Fruit fly (Drosophila melanogaster) whole organism, adult: ENCODE results near the gene Tpst.

Source experiments
- CG11617 ChIP-seq: fragments of 200-800 bp; sonication (Bioruptor generic); optimal IDR thresholded peaks from 2 replicates; lab custom pipeline; 2017; ENCODE audit warnings: mild to moderate bottlenecking, missing biosample characterization, missing genetic modification reagents, missing genetic modification characterization
- CG12768 ChIP-seq: fragments of 200-800 bp; sonication (Bioruptor generic); optimal IDR thresholded peaks from 2 replicates; lab custom pipeline; 2017; ENCODE audit warnings: missing biosample characterization, missing genetic modification characterization, mild to moderate bottlenecking, moderate library complexity, missing genetic modification reagents
- CG14711 ChIP-seq: fragments of 200-800 bp; sonication (Bioruptor generic); optimal IDR thresholded peaks from 2 replicates; lab custom pipeline; 2018; ENCODE audit warnings: missing biosample characterization, mild to moderate bottlenecking, missing genetic modification characterization, moderate library complexity
- CG1620 ChIP-seq: fragments of 200-800 bp; sonication (Bioruptor generic); optimal IDR thresholded peaks from 2 replicates; lab custom pipeline; 2016; ENCODE audit warnings: missing biosample characterization, missing genetic modification characterization
- CG33017 ChIP-seq: fragments of 200-800 bp; sonication (Bioruptor generic); optimal IDR thresholded peaks from 2 replicates; lab custom pipeline; 2018; ENCODE audit warnings: missing biosample characterization, mild to moderate bottlenecking, missing genetic modification characterization, moderate library complexity
- CG5204 ChIP-seq: fragments of 200-800 bp; sonication (Bioruptor generic); optimal IDR thresholded peaks from 2 replicates; lab custom pipeline; 2016; ENCODE audit warnings: missing biosample characterization, missing genetic modification characterization
- CG7045 ChIP-seq: fragments of 200-800 bp; sonication (Bioruptor generic); optimal IDR thresholded peaks from 2 replicates; lab custom pipeline; 2017; ENCODE audit warnings: missing biosample characterization, mild to moderate bottlenecking, missing genetic modification characterization
- CG7101 ChIP-seq: fragments of 200-800 bp; sonication (Bioruptor generic); optimal IDR thresholded peaks from 2 replicates; lab custom pipeline; 2018; ENCODE audit warnings: missing biosample characterization, mild to moderate bottlenecking, missing genetic modification characterization, moderate library complexity
- Clk ChIP-seq: fragments of 200-800 bp; sonication (Bioruptor generic); optimal IDR thresholded peaks from 2 replicates; lab custom pipeline; 2017; ENCODE audit warnings: missing biosample characterization, missing genetic modification characterization
- Crg-1 ChIP-seq: fragments of 200-800 bp; sonication (Bioruptor generic); optimal IDR thresholded peaks from 2 replicates; lab custom pipeline; 2016; ENCODE audit warnings: missing biosample characterization, missing genetic modification characterization
- Hr96 ChIP-seq: fragments of 200-800 bp; sonication (Bioruptor generic); optimal IDR thresholded peaks from 2 replicates; lab custom pipeline; 2016; ENCODE audit warnings: missing biosample characterization, missing genetic modification characterization
- Mnt ChIP-seq: fragments of 200-800 bp; sonication (Bioruptor generic); optimal IDR thresholded peaks from 2 replicates; lab custom pipeline; 2016; ENCODE audit warnings: missing biosample characterization, mild to moderate bottlenecking, missing genetic modification characterization
- bab1 ChIP-seq: fragments of 200-800 bp; sonication (Bioruptor generic); optimal IDR thresholded peaks from 3 replicates; lab custom pipeline; 2019; ENCODE audit warnings: missing biosample characterization, mild to moderate bottlenecking, missing genetic modification characterization, moderate library complexity
- cic ChIP-seq: fragments of 200-800 bp; sonication (Bioruptor generic); optimal IDR thresholded peaks from 2 replicates; lab custom pipeline; 2017; ENCODE audit warnings: missing biosample characterization, mild to moderate bottlenecking, missing genetic modification characterization, moderate library complexity
- cnc ChIP-seq, 2 experiments: fragments of >200 bp; optimal IDR thresholded peaks; 2 replicates each; lab custom pipeline; 2017
- kay ChIP-seq: fragments of 200-800 bp; sonication (Bioruptor generic); peaks from one replicate; lab custom pipeline; 2016; ENCODE audit warnings: missing biosample characterization, missing genetic modification characterization, borderline replicate concordance
- ovo ChIP-seq: fragments of 200-800 bp; sonication (Bioruptor generic); optimal IDR thresholded peaks from 2 replicates; lab custom pipeline; 2016; ENCODE audit warnings: missing biosample characterization, missing genetic modification characterization
- pad ChIP-seq: fragments of 200-800 bp; sonication (Bioruptor generic); optimal IDR thresholded peaks from 3 replicates; lab custom pipeline; 2017; ENCODE audit warnings: missing biosample characterization, missing genetic modification characterization, mild to moderate bottlenecking, moderate library complexity, missing genetic modification reagents
- tj ChIP-seq: fragments of 200-800 bp; sonication (Bioruptor generic); optimal IDR thresholded peaks from 3 replicates; lab custom pipeline; 2017; ENCODE audit warnings: missing biosample characterization, mild to moderate bottlenecking, missing genetic modification characterization, moderate library complexity
- toe ChIP-seq: fragments of 200-800 bp; sonication (Bioruptor generic); optimal IDR thresholded peaks from 2 replicates; lab custom pipeline; 2016; ENCODE audit warnings: missing biosample characterization, missing genetic modification characterization

The Tpst gene

DNA sequence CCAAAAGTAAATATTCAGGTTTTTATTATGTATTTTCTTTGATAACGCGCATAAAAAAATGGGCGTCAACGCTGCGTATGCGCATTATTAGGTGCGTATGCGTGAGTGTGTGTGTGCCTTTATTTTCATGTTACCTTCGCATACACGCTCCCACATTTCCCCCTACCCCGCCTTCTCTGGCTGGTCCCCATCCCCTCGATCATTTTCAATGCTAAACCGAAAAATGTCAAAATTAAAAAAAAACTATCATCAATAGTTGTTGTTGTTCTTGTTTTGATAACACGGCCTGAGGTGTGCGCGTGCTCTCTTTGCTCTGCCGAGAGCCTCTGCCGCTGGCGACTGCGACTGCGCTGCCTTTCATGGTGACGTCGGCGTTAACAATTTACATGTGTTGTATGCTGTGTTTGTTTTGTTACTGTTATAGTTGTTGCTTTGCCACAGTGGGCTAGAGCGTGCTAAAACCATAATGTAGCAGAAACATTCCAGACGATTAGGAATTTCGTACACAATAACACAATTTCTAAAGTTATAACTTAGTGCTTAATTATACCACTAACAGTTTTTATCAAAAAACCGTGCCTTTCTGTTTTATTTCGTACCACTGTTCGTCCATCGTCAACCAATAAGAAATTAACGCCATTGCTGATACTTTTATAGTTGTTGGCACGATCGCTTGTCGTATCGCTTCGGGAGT is 76.5 kb downstream of the Tpst start:
- TF ChIP-seq CG1620 (GFP tag; lab: Kevin White, UChicago): peak; percentile 94
- peak; percentile 95 for TF ChIP-seq CG14711
- TF ChIP-seq CG7045 (GFP tag; lab: Kevin White, UChicago): peak; percentile 88
- TF ChIP-seq cnc (optimal IDR thresholded peaks at IDR 0.05; lab: Kevin White, UChicago): no peak
- peak; percentile 95 for TF ChIP-seq CG11617
- peak; percentile 91 for TF ChIP-seq tj (GFP tag; lab: Kevin White, UChicago)
- TF ChIP-seq CG7101: peak; percentile 98
- peak; percentile 84 for TF ChIP-seq toe (GFP tag; lab: Kevin White, UChicago)
- peak; percentile 85 for TF ChIP-seq kay (GFP tag; lab: Kevin White, UChicago)
- peak; percentile 89 for TF ChIP-seq pad (GFP tag; lab: Kevin White, UChicago)
- peak; percentile 92 for TF ChIP-seq CG5204 (GFP tag; lab: Kevin White, UChicago)
- peak; percentile 80 for TF ChIP-seq Clk
- TF ChIP-seq ovo (GFP tag; lab: Kevin White, UChicago): peak; percentile 77
- TF ChIP-seq Crg-1 (GFP tag; lab: Kevin White, UChicago): peak; percentile 96
- peak; percentile 97 for TF ChIP-seq bab1 (GFP tag; lab: Kevin White, UChicago)
- TF ChIP-seq Mnt: peak; percentile 95
- TF ChIP-seq Hr96 (GFP tag; lab: Kevin White, UChicago): peak; percentile 95
- TF ChIP-seq CG33017 (tag; lab: Kevin White, UChicago): peak; percentile 93
- peak; percentile 90 for TF ChIP-seq cic (GFP tag; lab: Kevin White, UChicago)
- peak; percentile 94 for TF ChIP-seq CG12768

DNA sequence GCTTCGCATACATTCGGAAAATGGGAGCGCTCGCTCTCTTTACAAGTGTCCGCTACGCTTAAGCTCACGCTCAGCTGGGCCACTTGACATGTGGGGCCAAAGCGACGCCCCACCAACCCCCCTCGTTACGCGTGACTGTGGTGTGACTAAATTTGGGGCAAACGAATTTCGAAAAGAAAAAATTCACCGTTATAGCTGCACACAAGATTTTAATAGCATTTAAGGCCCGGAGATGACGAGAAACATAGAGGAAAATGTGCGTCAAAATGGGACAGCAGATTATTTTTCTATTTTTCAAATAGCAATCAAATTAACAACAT is 77.0 kb downstream of the Tpst start:
- TF ChIP-seq pad (GFP tag; lab: Kevin White, UChicago) (peak; percentile 58), Mnt (no peak), ovo (GFP tag; lab: Kevin White, UChicago) (peak; percentile 60)

DNA sequence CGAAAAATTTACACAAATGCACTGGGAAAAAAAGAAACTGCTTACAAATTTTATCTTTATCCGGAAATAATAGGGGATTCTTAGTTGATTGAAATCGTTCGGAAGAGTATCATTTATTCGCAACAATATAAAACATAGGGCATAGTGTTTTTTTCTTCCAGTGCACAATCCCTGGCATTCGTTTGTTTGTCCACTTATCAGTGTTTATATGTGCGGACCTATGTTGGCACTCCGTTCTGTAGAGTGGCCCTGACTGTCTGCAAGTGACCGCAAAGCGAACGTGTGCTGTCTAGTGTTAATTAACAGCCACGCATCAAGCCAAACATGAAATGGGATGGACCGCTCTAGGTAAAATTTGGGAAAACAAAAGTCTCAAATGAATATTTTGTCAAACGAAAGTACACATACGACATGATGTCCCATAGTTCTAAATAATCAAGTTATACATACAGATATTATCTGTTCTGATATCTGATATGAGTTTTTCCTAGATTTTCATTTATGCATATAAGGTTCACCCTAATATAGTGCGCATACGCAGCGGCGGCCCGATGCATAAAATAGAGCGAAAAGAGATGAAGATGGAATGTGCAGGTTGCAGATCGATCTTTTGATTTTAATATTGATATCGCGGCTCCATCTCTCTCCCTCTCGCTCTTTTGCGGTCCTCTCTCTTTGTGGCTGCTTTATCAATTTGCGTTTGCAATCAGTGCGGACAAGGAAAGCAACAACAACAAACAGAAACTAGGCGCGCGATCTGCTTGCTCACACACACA is 77.7 kb downstream of the Tpst start:
- TF ChIP-seq ovo (GFP tag; lab: Kevin White, UChicago) (no peak), CG1620 (GFP tag; lab: Kevin White, UChicago) (peak; percentile 67), Mnt (no peak), cic (GFP tag; lab: Kevin White, UChicago) (no peak), kay (GFP tag; lab: Kevin White, UChicago) (peak; percentile 28), bab1 (GFP tag; lab: Kevin White, UChicago) (peak; percentile 81), CG12768 (no peak), CG5204 (GFP tag; lab: Kevin White, UChicago) (peak; percentile 69), CG33017 (tag; lab: Kevin White, UChicago) (peak; percentile 63), Crg-1 (GFP tag; lab: Kevin White, UChicago) (peak; percentile 17), tj (GFP tag; lab: Kevin White, UChicago) (peak; percentile 42), pad (GFP tag; lab: Kevin White, UChicago) (no peak), toe (GFP tag; lab: Kevin White, UChicago) (peak; percentile 16), Hr96 (GFP tag; lab: Kevin White, UChicago) (peak; percentile 79), Clk (no peak), CG14711 (peak; percentile 66), CG7045 (GFP tag; lab: Kevin White, UChicago) (peak; percentile 42), CG7101 (peak; percentile 85), cnc (optimal IDR thresholded peaks at IDR 0.05; lab: Kevin White, UChicago) (no peak), CG11617 (peak; percentile 81)

DNA sequence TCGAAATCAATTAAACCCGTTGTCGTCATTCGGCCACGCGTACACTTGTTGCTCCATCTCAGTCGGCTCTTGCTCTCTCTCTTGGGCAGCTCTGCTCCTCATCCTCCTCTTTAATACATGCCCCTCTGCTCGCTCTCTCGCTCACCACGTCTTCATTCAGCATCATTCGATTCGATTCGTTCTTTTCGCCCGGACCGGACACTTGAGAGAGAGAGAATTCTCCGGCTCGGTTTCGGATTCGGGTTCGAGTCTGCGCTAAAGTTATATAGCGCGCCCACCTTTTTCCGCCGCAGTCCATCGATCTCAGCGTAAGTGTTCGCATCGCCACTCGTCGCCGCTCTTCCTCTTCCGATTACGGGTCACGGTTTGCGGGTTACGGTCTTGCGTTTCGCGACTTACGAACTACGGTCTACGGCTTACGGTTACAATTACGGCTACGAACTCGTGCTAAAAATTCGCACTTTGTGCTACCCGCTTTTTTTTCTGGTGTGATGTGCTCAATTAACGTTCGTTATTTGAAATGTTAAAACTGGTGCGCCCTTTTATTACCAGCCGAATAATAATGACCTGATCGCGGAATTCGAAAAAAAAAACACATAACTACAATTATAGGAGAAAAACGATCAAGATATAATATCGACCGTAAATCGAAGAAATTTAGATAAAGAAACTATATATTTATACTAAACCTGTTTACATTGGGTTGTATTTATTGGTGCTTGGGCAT is 78.4 kb downstream of the Tpst start:
- TF ChIP-seq Mnt: peak; percentile 37
- no peak for TF ChIP-seq kay (GFP tag; lab: Kevin White, UChicago)
- peak; percentile 38 for TF ChIP-seq pad (GFP tag; lab: Kevin White, UChicago)
- no peak for TF ChIP-seq cnc (optimal IDR thresholded peaks at IDR 0.05; lab: Kevin White, UChicago)
- TF ChIP-seq bab1 (GFP tag; lab: Kevin White, UChicago): peak; percentile 40
- TF ChIP-seq toe (GFP tag; lab: Kevin White, UChicago): no peak
- TF ChIP-seq CG1620 (GFP tag; lab: Kevin White, UChicago): peak; percentile 32
- TF ChIP-seq CG7101: peak; percentile 16
- peak; percentile 48 for TF ChIP-seq CG12768
- no peak for TF ChIP-seq Crg-1 (GFP tag; lab: Kevin White, UChicago)
